Worm (Caenorhabditis elegans): ENCODE data around the gene T05B4.12.

Gene T05B4.12

DNA sequence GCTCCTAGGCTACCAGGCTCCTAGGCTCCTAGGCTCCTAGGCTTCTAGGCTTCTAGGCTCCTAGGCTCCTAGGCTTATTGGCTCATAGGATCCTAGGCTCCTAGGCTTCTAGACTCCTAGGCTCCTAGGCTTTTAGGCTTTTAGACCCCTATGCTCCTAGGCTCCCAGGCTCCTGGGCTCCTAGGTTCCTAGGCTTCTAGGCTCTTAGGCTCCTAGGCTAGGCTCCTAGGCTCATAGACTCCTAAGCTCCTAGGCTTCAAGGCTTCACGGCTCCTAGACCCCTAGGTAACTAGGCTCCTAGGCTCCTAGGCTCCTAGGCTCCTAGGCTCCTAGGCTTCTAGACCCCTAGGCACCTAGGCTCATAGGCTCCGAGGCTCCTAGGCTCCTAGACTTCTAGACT is 25.6 kb upstream of the T05B4.12 start:
- no peak for TF ChIP-seq nhr-10 (tag; optimal IDR thresholded peaks at IDR 0.05)
- no peak for TF ChIP-seq mab-5 (tag; optimal IDR thresholded peaks at IDR 0.05)
- no peak for TF ChIP-seq zag-1 (tag; optimal IDR thresholded peaks at IDR 0.05)
- no peak for TF ChIP-seq lin-13 (GFP tag; optimal IDR thresholded peaks at IDR 0.05)
- no peak for TF ChIP-seq sem-4 (tag; optimal IDR thresholded peaks at IDR 0.05)
- TF ChIP-seq lsy-2 (tag; optimal IDR thresholded peaks at IDR 0.05), result no peak
- no peak for TF ChIP-seq ZK546.5 (tag; optimal IDR thresholded peaks at IDR 0.05)
- no peak for TF ChIP-seq unc-62 (GFP tag; optimal IDR thresholded peaks at IDR 0.05)
- no peak for TF ChIP-seq dmd-4 (tag; optimal IDR thresholded peaks at IDR 0.05)
- TF ChIP-seq ztf-1 (GFP tag; conservative IDR thresholded peaks at IDR 0.05), result no peak
- no peak for TF ChIP-seq Y55F3AM.14 (GFP tag; optimal IDR thresholded peaks at IDR 0.05)
- TF ChIP-seq ztf-4 (tag; optimal IDR thresholded peaks at IDR 0.05), result no peak
- TF ChIP-seq fos-1 (tag; optimal IDR thresholded peaks at IDR 0.05), result no peak
- TF ChIP-seq unc-39 (tag; optimal IDR thresholded peaks at IDR 0.05), result no peak
- TF ChIP-seq sma-9 (GFP tag; optimal IDR thresholded peaks at IDR 0.05), result no peak
- no peak for TF ChIP-seq sma-9 (tag; optimal IDR thresholded peaks at IDR 0.05)

DNA sequence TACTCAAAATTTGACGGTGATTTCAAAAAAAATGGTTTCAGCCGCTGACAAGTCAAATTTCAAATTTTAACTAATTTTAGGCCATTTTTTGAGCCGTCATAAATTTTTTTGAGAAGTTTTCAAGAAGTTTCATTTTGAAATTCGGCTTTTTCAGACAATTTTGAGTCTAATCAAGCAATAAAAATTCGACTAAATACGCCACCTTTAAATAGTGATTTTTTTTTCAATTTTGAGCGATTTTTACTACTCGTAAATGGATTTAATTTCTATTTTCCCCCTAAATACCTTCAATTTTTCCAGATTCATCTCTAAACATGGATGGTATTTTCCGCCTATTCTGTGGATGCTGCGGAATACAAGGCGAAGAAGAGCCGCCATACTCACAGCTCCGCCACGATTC is 18.4 kb upstream of the T05B4.12 start, which contains the start of gene Y45G5AL.1:
TSS of gene Y45G5AL.1 (plus strand) at position 301 of the 400 bp plus-strand sequence.
- TF ChIP-seq nhr-6 (tag; optimal IDR thresholded peaks at IDR 0.05) (no peak), ZK546.5 (tag; optimal IDR thresholded peaks at IDR 0.05) (no peak), sem-4 (tag; optimal IDR thresholded peaks at IDR 0.05) (no peak), aly-2 (tag; optimal IDR thresholded peaks at IDR 0.05) (no peak), nhr-23 (tag; optimal IDR thresholded peaks at IDR 0.05) (no peak)

ce11 chrV:4143034-4143433 is 17.2 kb upstream of the T05B4.12 start:
- peak; percentile 63 for TF ChIP-seq ztf-4 (tag; optimal IDR thresholded peaks at IDR 0.05)
- TF ChIP-seq ztf-1 (GFP tag; conservative IDR thresholded peaks at IDR 0.05), result no peak
- TF ChIP-seq nhr-129 (tag; optimal IDR thresholded peaks at IDR 0.05), result peak; percentile 60
- peak; percentile 38 for TF ChIP-seq lin-11 (tag; optimal IDR thresholded peaks at IDR 0.05)
- TF ChIP-seq mbf-1 (tag; optimal IDR thresholded peaks at IDR 0.05), result no peak
- peak; percentile 40 for TF ChIP-seq zag-1 (tag; optimal IDR thresholded peaks at IDR 0.05)
- no peak for TF ChIP-seq nhr-6 (tag; optimal IDR thresholded peaks at IDR 0.05)
- TF ChIP-seq aly-2 (tag; optimal IDR thresholded peaks at IDR 0.05), result no peak
- TF ChIP-seq nhr-12 (tag; optimal IDR thresholded peaks at IDR 0.05), result no peak
- peak; percentile 40 for TF ChIP-seq fos-1 (tag; optimal IDR thresholded peaks at IDR 0.05)
- TF ChIP-seq ceh-82 (tag; optimal IDR thresholded peaks at IDR 0.05), result no peak
- TF ChIP-seq alr-1 (tag; optimal IDR thresholded peaks at IDR 0.05), result no peak
- TF ChIP-seq gmeb-1 (tag; optimal IDR thresholded peaks at IDR 0.05), result peak; percentile 78
- TF ChIP-seq R02D3.7 (tag; optimal IDR thresholded peaks at IDR 0.05), result no peak
- TF ChIP-seq sma-9 (GFP tag; optimal IDR thresholded peaks at IDR 0.05), result peak; percentile 89
- TF ChIP-seq sma-9 (tag; optimal IDR thresholded peaks at IDR 0.05), result no peak
- peak; percentile 82 for TF ChIP-seq mab-5 (tag; optimal IDR thresholded peaks at IDR 0.05)
- no peak for TF ChIP-seq ama-1 (optimal IDR thresholded peaks at IDR 0.05)
- TF ChIP-seq ZK546.5 (tag; optimal IDR thresholded peaks at IDR 0.05), result no peak
- TF ChIP-seq nhr-25 (tag; optimal IDR thresholded peaks at IDR 0.05), result peak; percentile 91
- TF ChIP-seq skn-1 (tag; optimal IDR thresholded peaks at IDR 0.05), result no peak
- peak; percentile 78 for TF ChIP-seq lin-13 (GFP tag; optimal IDR thresholded peaks at IDR 0.05)
- no peak for TF ChIP-seq lin-39 (tag; optimal IDR thresholded peaks at IDR 0.05)
- peak; percentile 27 for TF ChIP-seq blmp-1 (tag; optimal IDR thresholded peaks at IDR 0.05; ENCODE audit: insufficient read depth)
- TF ChIP-seq elt-3 (tag; optimal IDR thresholded peaks at IDR 0.05), result no peak
- TF ChIP-seq ceh-16 (tag; optimal IDR thresholded peaks at IDR 0.05), result no peak
- peak; percentile 69 for TF ChIP-seq Y55F3AM.14 (GFP tag; optimal IDR thresholded peaks at IDR 0.05)
- no peak for TF ChIP-seq dmd-4 (tag; optimal IDR thresholded peaks at IDR 0.05)
- TF ChIP-seq nhr-10 (tag; optimal IDR thresholded peaks at IDR 0.05), result no peak
- TF ChIP-seq mdl-1 (tag; optimal IDR thresholded peaks at IDR 0.05), result peak in 1 of 2 experiments; percentile 33
- peak; percentile 72 for TF ChIP-seq nhr-21 (tag; optimal IDR thresholded peaks at IDR 0.05)
- TF ChIP-seq snpc-4 (tag; optimal IDR thresholded peaks at IDR 0.05), result peak; percentile 4
- TF ChIP-seq elt-1 (tag; optimal IDR thresholded peaks at IDR 0.05), result no peak
- peak; percentile 73 for TF ChIP-seq sem-4 (tag; optimal IDR thresholded peaks at IDR 0.05)
- peak; percentile 77 for TF ChIP-seq unc-55 (GFP tag; optimal IDR thresholded peaks at IDR 0.05)
- TF ChIP-seq ztf-11 (tag; optimal IDR thresholded peaks at IDR 0.05), result no peak
- TF ChIP-seq nhr-11 (tag; optimal IDR thresholded peaks at IDR 0.05), result no peak
- peak; percentile 78 for TF ChIP-seq sma-3 (GFP tag; optimal IDR thresholded peaks at IDR 0.05)
- TF ChIP-seq unc-62 (GFP tag; optimal IDR thresholded peaks at IDR 0.05), result no peak
- TF ChIP-seq peb-1 (tag; optimal IDR thresholded peaks at IDR 0.05), result no peak
- peak; percentile 53 to 90 for TF ChIP-seq lsy-2 (tag; optimal IDR thresholded peaks at IDR 0.05)
- TF ChIP-seq nhr-237 (tag; optimal IDR thresholded peaks at IDR 0.05), result no peak
- TF ChIP-seq unc-39 (tag; optimal IDR thresholded peaks at IDR 0.05), result no peak
- TF ChIP-seq C34F6.9 (tag; optimal IDR thresholded peaks at IDR 0.05), result peak; percentile 95
- TF ChIP-seq nhr-23 (tag; optimal IDR thresholded peaks at IDR 0.05), result no peak
- no peak for TF ChIP-seq nhr-77 (tag; optimal IDR thresholded peaks at IDR 0.05)
- TF ChIP-seq egl-27 (tag; optimal IDR thresholded peaks at IDR 0.05), result peak; percentile 54
- peak; percentile 76 for TF ChIP-seq F13H6.1 (tag; optimal IDR thresholded peaks at IDR 0.05)
